Fruit fly (Drosophila melanogaster) whole organism, embryonic: ENCODE results near the gene HtrA2.

Experiments
- ATbp ChIP-seq: fragments of 200-800 bp; sonication (Bioruptor generic); optimal IDR thresholded peaks from 2 replicates; lab custom pipeline; 2017; ENCODE audit warnings: missing biosample characterization, mild to moderate bottlenecking, missing genetic modification characterization, missing genetic modification reagents
- Atf6 ChIP-seq: fragments of 200-800 bp; sonication (Bioruptor generic); IDR thresholded peaks from 2 replicates; pipeline ENCODE4 v1.3.6; 2022; ENCODE audit warnings: missing biosample characterization, missing genetic modification characterization
- Bgb ChIP-seq: fragments of 200-800 bp; sonication (Bioruptor generic); IDR thresholded peaks from 2 replicates; pipeline ENCODE4 v1.3.6; 2022; ENCODE audit warnings: missing biosample characterization, missing genetic modification characterization; ENCODE audit not compliant: partially characterized antibody
- BtbVII ChIP-seq: fragments of 200-800 bp; sonication (Bioruptor generic); optimal IDR thresholded peaks from 3 replicates; lab custom pipeline; 2017; ENCODE audit warnings: missing biosample characterization, mild to moderate bottlenecking, missing genetic modification characterization
- CG11504 ChIP-seq: fragments of 200-800 bp; sonication (Bioruptor generic); optimal IDR thresholded peaks from 3 replicates; lab custom pipeline; 2019; ENCODE audit warnings: missing biosample characterization, mild to moderate bottlenecking, missing genetic modification characterization, moderate library complexity
- CG1233 ChIP-seq: fragments of 200-800 bp; sonication (Bioruptor generic); optimal IDR thresholded peaks from 4 replicates; lab custom pipeline; 2018; ENCODE audit warnings: missing biosample characterization, mild to moderate bottlenecking, missing genetic modification characterization
- CG12659 ChIP-seq: fragments of 200-800 bp; sonication (Bioruptor generic); optimal IDR thresholded peaks from 3 replicates; lab custom pipeline; 2017; ENCODE audit warnings: mild to moderate bottlenecking, missing biosample characterization, missing genetic modification reagents, missing genetic modification characterization
- CG15479 ChIP-seq: fragments of 200-800 bp; sonication (Bioruptor generic); optimal IDR thresholded peaks from 3 replicates; lab custom pipeline; 2019; ENCODE audit warnings: missing biosample characterization, mild to moderate bottlenecking, missing genetic modification characterization, moderate library complexity
- CG15514 ChIP-seq: fragments of 200-800 bp; sonication (Bioruptor generic); optimal IDR thresholded peaks from 3 replicates; lab custom pipeline; 2017; ENCODE audit warnings: missing biosample characterization, missing genetic modification characterization, mild to moderate bottlenecking, moderate library complexity, missing genetic modification reagents
- CG34376 ChIP-seq: fragments of 200-800 bp; sonication (Bioruptor generic); optimal IDR thresholded peaks from 2 replicates; lab custom pipeline; 2018; ENCODE audit warnings: missing biosample characterization, mild to moderate bottlenecking, missing genetic modification characterization
- CG34422 ChIP-seq: fragments of 200-800 bp; sonication (Bioruptor generic); IDR thresholded peaks from 3 replicates; pipeline ENCODE4 v1.3.6; 2022; ENCODE audit warnings: missing biosample characterization, missing genetic modification characterization
- CG4730 ChIP-seq: fragments of 200-800 bp; sonication (Bioruptor generic); IDR thresholded peaks from 2 replicates; pipeline ENCODE4 v1.3.6; 2022; ENCODE audit warnings: missing biosample characterization, missing genetic modification characterization
- CG6854 ChIP-seq: fragments of 200-800 bp; sonication (Bioruptor generic); optimal IDR thresholded peaks from 3 replicates; lab custom pipeline; 2017; ENCODE audit warnings: missing biosample characterization, mild to moderate bottlenecking, missing genetic modification characterization
- CG7357 ChIP-seq: fragments of 200-800 bp; sonication (Bioruptor generic); IDR thresholded peaks from 3 replicates; pipeline ENCODE4 v1.3.6; 2022; ENCODE audit warnings: missing biosample characterization, missing genetic modification characterization
- CG7745 ChIP-seq: fragments of 200-800 bp; sonication (Bioruptor generic); optimal IDR thresholded peaks from 2 replicates; lab custom pipeline; 2018; ENCODE audit warnings: missing biosample characterization, mild to moderate bottlenecking, missing genetic modification characterization, moderate library complexity
- Camta ChIP-seq: fragments of 200-800 bp; sonication (Bioruptor generic); optimal IDR thresholded peaks from 2 replicates; lab custom pipeline; 2016; ENCODE audit warnings: missing biosample characterization, missing genetic modification characterization
- CoRest ChIP-seq: fragments of 200-800 bp; sonication (Bioruptor generic); optimal IDR thresholded peaks from 3 replicates; lab custom pipeline; 2018; ENCODE audit warnings: missing biosample characterization, mild to moderate bottlenecking, missing genetic modification characterization, moderate library complexity
- CrebB ChIP-seq: fragments of 200-800 bp; sonication (Bioruptor generic); optimal IDR thresholded peaks from 3 replicates; lab custom pipeline; 2018; ENCODE audit warnings: missing biosample characterization, mild to moderate bottlenecking, missing genetic modification characterization
- E2f2 ChIP-seq: fragments of 200-800 bp; sonication (Bioruptor generic); IDR thresholded peaks from 2 replicates; pipeline ENCODE4 v1.3.6; 2022; ENCODE audit warnings: missing biosample characterization, missing genetic modification characterization
- ERR ChIP-seq: fragments of 200-800 bp; sonication (Bioruptor generic); optimal IDR thresholded peaks from 2 replicates; lab custom pipeline; 2016; ENCODE audit warnings: missing biosample characterization, missing genetic modification characterization
- HmgD ChIP-seq: fragments of 200-800 bp; sonication (Bioruptor generic); optimal IDR thresholded peaks from 3 replicates; lab custom pipeline; 2016; ENCODE audit warnings: missing biosample characterization, missing genetic modification characterization
- Meics ChIP-seq: fragments of 200-800 bp; sonication (Bioruptor generic); optimal IDR thresholded peaks from 2 replicates; lab custom pipeline; 2017; ENCODE audit warnings: missing biosample characterization, mild to moderate bottlenecking, missing genetic modification characterization
- Nf-YC ChIP-seq: fragments of 200-800 bp; optimal IDR thresholded peaks from 3 replicates; lab custom pipeline; 2019; ENCODE audit warnings: missing biosample characterization, mild to moderate bottlenecking, missing genetic modification characterization, moderate library complexity
- PHDP ChIP-seq: fragments of 200-800 bp; sonication (Bioruptor generic); optimal IDR thresholded peaks from 3 replicates; lab custom pipeline; 2018; ENCODE audit warnings: missing biosample characterization, mild to moderate bottlenecking, missing genetic modification characterization, moderate library complexity
- Pdp1 ChIP-seq, 2 experiments: fragments of 200-800 bp; sonication (Bioruptor generic); optimal IDR thresholded peaks; 3 replicates each; lab custom pipeline; 2016; ENCODE audit warnings: missing biosample characterization in 2 of 2, missing genetic modification characterization in 2 of 2, mild to moderate bottlenecking in 1 of 2, moderate library complexity in 1 of 2
- Scr ChIP-seq: fragments of 200-800 bp; sonication (Bioruptor generic); IDR thresholded peaks from 2 replicates; pipeline ENCODE4 v1.3.6; 2022; ENCODE audit warnings: missing biosample characterization, missing genetic modification characterization; ENCODE audit not compliant: partially characterized antibody
- YL-1 ChIP-seq: fragments of 200-800 bp; sonication (Bioruptor generic); optimal IDR thresholded peaks from 3 replicates; lab custom pipeline; 2017; ENCODE audit warnings: missing biosample characterization, mild to moderate bottlenecking, missing genetic modification characterization
- bab2 ChIP-seq: fragments of 200-800 bp; sonication (Bioruptor generic); optimal IDR thresholded peaks from 2 replicates; lab custom pipeline; 2016; ENCODE audit warnings: missing biosample characterization, missing genetic modification characterization
- bbx ChIP-seq: fragments of 200-800 bp; sonication (Bioruptor generic); IDR thresholded peaks from 2 replicates; pipeline ENCODE4 v1.3.6; 2022; ENCODE audit warnings: missing biosample characterization, missing genetic modification characterization; ENCODE audit not compliant: partially characterized antibody
- cg ChIP-seq: fragments of 200-800 bp; sonication (Bioruptor generic); optimal IDR thresholded peaks from 3 replicates; lab custom pipeline; 2019; ENCODE audit warnings: missing biosample characterization, mild to moderate bottlenecking, missing genetic modification characterization, moderate library complexity
- ci ChIP-seq: fragments of 200-800 bp; sonication (Bioruptor generic); IDR thresholded peaks from 3 replicates; pipeline ENCODE4 v1.3.6; 2022; ENCODE audit warnings: missing biosample characterization, missing genetic modification characterization
- corto ChIP-seq: fragments of 200-800 bp; sonication (Bioruptor generic); optimal IDR thresholded peaks from 2 replicates; lab custom pipeline; 2016; ENCODE audit warnings: missing biosample characterization, mild to moderate bottlenecking, missing genetic modification characterization, moderate library complexity
- fu2 ChIP-seq: fragments of 200-800 bp; sonication (Bioruptor generic); optimal IDR thresholded peaks from 2 replicates; lab custom pipeline; 2016; ENCODE audit warnings: missing biosample characterization, missing genetic modification characterization
- gro ChIP-seq: fragments of 200-800 bp; sonication (Bioruptor generic); optimal IDR thresholded peaks from 2 replicates; lab custom pipeline; 2016; ENCODE audit warnings: missing biosample characterization, missing genetic modification characterization
- her ChIP-seq: fragments of 200-800 bp; sonication (Bioruptor generic); optimal IDR thresholded peaks from 2 replicates; lab custom pipeline; 2016; ENCODE audit warnings: missing biosample characterization, missing genetic modification characterization
- insv ChIP-seq, 2 experiments: fragments of 200-800 bp; sonication (Bioruptor generic); optimal IDR thresholded peaks; 3 replicates each; lab custom pipeline; 2016 to 2018; ENCODE audit warnings: missing biosample characterization in 2 of 2, missing genetic modification characterization in 2 of 2
- lab ChIP-seq: fragments of 200-800 bp; sonication (Bioruptor generic); optimal IDR thresholded peaks from 3 replicates; lab custom pipeline; 2017; ENCODE audit warnings: missing biosample characterization, missing genetic modification characterization, mild to moderate bottlenecking, moderate library complexity, missing genetic modification reagents
- lbe ChIP-seq: fragments of 200-800 bp; sonication (Bioruptor generic); optimal IDR thresholded peaks from 2 replicates; lab custom pipeline; 2016; ENCODE audit warnings: missing biosample characterization, mild to moderate bottlenecking, missing genetic modification characterization
- lov ChIP-seq, 2 experiments: fragments of 200-800 bp in 1 of 2; fragments of >200 bp in 1 of 2; sonication (Bioruptor generic) in 1 of 2; IDR thresholded peaks in 1 of 2; optimal IDR thresholded peaks in 1 of 2; 2 replicates in 1 of 2; 3 replicates in 1 of 2; pipeline versions ENCODE4 v1.3.6 to Lab custom; 2017 to 2022; ENCODE audit warnings: missing biosample characterization in 1 of 2, missing genetic modification characterization in 1 of 2
- mld ChIP-seq: fragments of 200-800 bp; sonication (Bioruptor generic); IDR thresholded peaks from 3 replicates; pipeline ENCODE4 v1.3.6; 2022; ENCODE audit warnings: missing biosample characterization, missing genetic modification characterization; ENCODE audit not compliant: partially characterized antibody
- sens ChIP-seq: fragments of 200-800 bp; sonication (Bioruptor generic); peaks from one replicate; lab custom pipeline; 2016; ENCODE audit warnings: missing biosample characterization, missing genetic modification characterization
- so ChIP-seq: fragments of 200-800 bp; sonication (Bioruptor generic); IDR thresholded peaks from 3 replicates; pipeline ENCODE4 v1.3.6; 2022; ENCODE audit warnings: missing biosample characterization, missing genetic modification characterization
- stc ChIP-seq: fragments of 200-800 bp; sonication (Bioruptor generic); IDR thresholded peaks from 2 replicates; pipeline ENCODE4 v1.3.6; 2022; ENCODE audit warnings: missing biosample characterization, missing genetic modification characterization
- stwl ChIP-seq: fragments of 200-800 bp; sonication (Bioruptor generic); optimal IDR thresholded peaks from 3 replicates; lab custom pipeline; 2018; ENCODE audit warnings: missing biosample characterization, mild to moderate bottlenecking, missing genetic modification characterization, moderate library complexity
- twi ChIP-seq: fragments of 200-800 bp; optimal IDR thresholded peaks from 2 replicates; lab custom pipeline; 2019; ENCODE audit warnings: missing biosample characterization, mild to moderate bottlenecking, missing genetic modification characterization, moderate library complexity
- unpg ChIP-seq: fragments of 200-800 bp; sonication (Bioruptor generic); optimal IDR thresholded peaks from 3 replicates; lab custom pipeline; 2018; ENCODE audit warnings: missing biosample characterization, mild to moderate bottlenecking, missing genetic modification characterization, moderate library complexity
- vvl ChIP-seq: fragments of 200-800 bp; sonication (Bioruptor generic); IDR thresholded peaks from 2 replicates; pipeline ENCODE4 v1.3.6; 2022; ENCODE audit warnings: missing biosample characterization, missing genetic modification characterization
- z ChIP-seq: fragments of 200-800 bp; sonication (Bioruptor generic); IDR thresholded peaks from 3 replicates; pipeline ENCODE4 v1.3.6; 2022; ENCODE audit warnings: missing biosample characterization, missing genetic modification characterization

HtrA2 gene

dm6 chr3R:14481569-14481968, 29.9 kb downstream of the HtrA2 start, which contains the start of gene cv-c (continued):
- peak; percentile 1 for TF ChIP-seq CG34376
- peak; percentile 50 for TF ChIP-seq lbe (GFP tag; lab: Kevin White, UChicago)
- peak; percentile 31; the same call in 1 of the 3 replicates for TF ChIP-seq CG34422
- peak; percentile 35 for TF ChIP-seq corto
- peak; percentile 12 for TF ChIP-seq stwl
- 0 out of 3 replicates have a peak, but pooled peaks have one; percentile 53 for TF ChIP-seq so
- TF ChIP-seq mld (GFP tag; lab: Robert Waterston, UW) = peak; percentile 12; the same call in 1 of the 3 replicates
- TF ChIP-seq insv (GFP tag; optimal IDR thresholded peaks at IDR 0.05; lab: Kevin White, UChicago) = peak in 1 of 2 experiments; percentile 5
- TF ChIP-seq sens (GFP tag; lab: Kevin White, UChicago) = peak; percentile 88
- TF ChIP-seq CG7745 (tag; lab: Kevin White, UChicago) = no peak
- no peak for TF ChIP-seq CG15479 (GFP tag; lab: Kevin White, UChicago)
- peak; percentile 34; the same call in 1 of the 2 replicates for TF ChIP-seq Bgb (GFP tag; lab: Robert Waterston, UW)
- TF ChIP-seq z (GFP tag; lab: Robert Waterston, UW) = 0 out of 3 replicates have a peak, but pooled peaks have one; percentile 16
- no peak for TF ChIP-seq ATbp (GFP tag; lab: Kevin White, UChicago)
- TF ChIP-seq ci (GFP tag; lab: Robert Waterston, UW) = peak; percentile 39; the same call in 1 of the 3 replicates
- no peak for TF ChIP-seq twi (tag; lab: Kevin White, UChicago)
- TF ChIP-seq Scr = peak; percentile 18; the same call in 1 of the 2 replicates
- no peak for TF ChIP-seq CoRest (tag; lab: Kevin White, UChicago)
- peak; percentile 43; the same call in 1 of the 2 replicates for TF ChIP-seq bbx (GFP tag; lab: Robert Waterston, UW)
- TF ChIP-seq YL-1 (GFP tag; lab: Kevin White, UChicago) = no peak
- peak; percentile 50 for TF ChIP-seq gro (GFP tag; lab: Kevin White, UChicago)
- TF ChIP-seq cg = no peak
- peak; percentile 1 for TF ChIP-seq ERR (GFP tag; lab: Kevin White, UChicago)
- no peak for TF ChIP-seq stc (GFP tag; lab: Robert Waterston, UW)
- no peak for TF ChIP-seq Nf-YC (tag; lab: Kevin White, UChicago)
- TF ChIP-seq HmgD (GFP tag; lab: Kevin White, UChicago) = peak; percentile 4
- TF ChIP-seq Pdp1 (GFP tag; optimal IDR thresholded peaks at IDR 0.05; lab: Kevin White, UChicago) = peak in 1 of 2 experiments; percentile 11
- no peak for TF ChIP-seq lov (optimal IDR thresholded peaks at IDR 0.05; lab: Kevin White, UChicago)
- no peak for TF ChIP-seq lov (GFP tag; IDR thresholded peaks at IDR 0.05; lab: Robert Waterston, UW)
- peak; percentile 38 for TF ChIP-seq CG11504 (tag; lab: Kevin White, UChicago)
- TF ChIP-seq her (GFP tag; lab: Kevin White, UChicago) = peak; percentile 97
- TF ChIP-seq vvl (GFP tag; lab: Robert Waterston, UW) = peak; percentile 56; the same call in 1 of the 2 replicates
- TF ChIP-seq, all 482 proteins: peak for 36

dm6 chr3R:14479623-14480194, 31.8 kb downstream of the HtrA2 start:
- TF ChIP-seq CG6854 (GFP tag; lab: Kevin White, UChicago) (peak; percentile 41), unpg (peak; percentile 28), PHDP (tag; lab: Kevin White, UChicago) (peak; percentile 56), bab2 (GFP tag; lab: Kevin White, UChicago) (peak; percentile 21), E2f2 (no peak), Camta (GFP tag; lab: Kevin White, UChicago) (no peak), lab (peak; percentile 74), CG1233 (GFP tag; lab: Kevin White, UChicago) (peak; percentile 36), CG15514 (GFP tag; lab: Kevin White, UChicago) (peak; percentile 48), Meics (peak; percentile 50), Atf6 (peak; percentile 42; the same call in 1 of the 2 replicates), CrebB (tag; lab: Kevin White, UChicago) (peak; percentile 34), BtbVII (GFP tag; lab: Kevin White, UChicago) (peak; percentile 23), ATbp (GFP tag; lab: Kevin White, UChicago) (peak; percentile 50), CG4730 (GFP tag; lab: Robert Waterston, UW) (no peak), fu2 (no peak), CG12659 (GFP tag; lab: Kevin White, UChicago) (peak; percentile 29), CG7357 (no peak)
